Worm (Caenorhabditis elegans) whole organism, L2 larva: ENCODE measurements around the gene ZK262.9.

ENCODE experiments used
- C34F6.9 ChIP-seq: fragments of 150-350 bp; optimal IDR thresholded peaks from 2 replicates; lab custom pipeline; 2014; ENCODE audit warnings: missing biosample characterization, missing genetic modification characterization
- R02D3.7 ChIP-seq: fragments of 150-350 bp; optimal IDR thresholded peaks from 2 replicates; lab custom pipeline; 2014; ENCODE audit warnings: missing biosample characterization, missing genetic modification characterization
- Y55F3AM.14 ChIP-seq: fragments of 200-800 bp; sonication (Bioruptor generic); optimal IDR thresholded peaks from 2 replicates; lab custom pipeline; 2018; ENCODE audit warnings: mild to moderate bottlenecking, missing genetic modification characterization, missing compliant biosample characterization
- alr-1 ChIP-seq: fragments of 150-350 bp; optimal IDR thresholded peaks from 2 replicates; lab custom pipeline; 2014; ENCODE audit warnings: missing biosample characterization, missing genetic modification characterization
- ama-1 ChIP-seq: fragments of 150-350 bp; optimal IDR thresholded peaks from 2 replicates; lab custom pipeline; 2018; ENCODE audit warnings: inconsistent platforms
- blmp-1 ChIP-seq: sonication (generic microtip); optimal IDR thresholded peaks from 2 replicates; lab custom pipeline; 2017; ENCODE audit warnings: missing genetic modification characterization, mild to moderate bottlenecking, missing compliant biosample characterization, antibody characterized with exemption, moderate library complexity; ENCODE audit not compliant: insufficient read depth
- ceh-16 ChIP-seq: fragments of 150-350 bp; optimal IDR thresholded peaks from 2 replicates; lab custom pipeline; 2014; ENCODE audit warnings: missing biosample characterization, missing genetic modification characterization
- ceh-82 ChIP-seq: fragments of 150-350 bp; optimal IDR thresholded peaks from 2 replicates; lab custom pipeline; 2014; ENCODE audit warnings: missing biosample characterization, missing genetic modification characterization
- dmd-4 ChIP-seq: sonication (generic microtip); optimal IDR thresholded peaks from 2 replicates; lab custom pipeline; 2017; ENCODE audit warnings: missing biosample characterization, missing genetic modification characterization
- egl-27 ChIP-seq: sonication (generic microtip); optimal IDR thresholded peaks from 3 replicates; lab custom pipeline; 2017; ENCODE audit warnings: missing biosample characterization, missing genetic modification reagents, missing genetic modification characterization
- elt-1 ChIP-seq: fragments of 150-350 bp; optimal IDR thresholded peaks from 2 replicates; lab custom pipeline; 2014; ENCODE audit warnings: missing biosample characterization, missing genetic modification characterization
- fos-1 ChIP-seq: fragments of 150-350 bp; optimal IDR thresholded peaks from 2 replicates; lab custom pipeline; 2014; ENCODE audit warnings: missing biosample characterization, missing genetic modification characterization
- lin-11 ChIP-seq: fragments of 150-350 bp; sonication (generic microtip); optimal IDR thresholded peaks from 2 replicates; lab custom pipeline; 2014; ENCODE audit warnings: missing biosample characterization, missing genetic modification characterization, inconsistent platforms, mixed read lengths
- lsy-2 ChIP-seq, 2 experiments: fragments of 150-350 bp in 1 of 2; sonication (generic microtip) in 1 of 2; optimal IDR thresholded peaks; 2 replicates each; lab custom pipeline; 2014 to 2017; ENCODE audit warnings: missing biosample characterization in 2 of 2, missing genetic modification characterization in 2 of 2
- mab-5 ChIP-seq: fragments of 150-350 bp; optimal IDR thresholded peaks from 2 replicates; lab custom pipeline; 2014; ENCODE audit warnings: missing biosample characterization, missing genetic modification characterization
- mdl-1 ChIP-seq, 2 experiments: fragments of 150-350 bp in 1 of 2; sonication (generic microtip) in 1 of 2; optimal IDR thresholded peaks; 2 replicates each; lab custom pipeline; 2017; ENCODE audit warnings: missing biosample characterization in 2 of 2, missing genetic modification characterization in 2 of 2
- nhr-10 ChIP-seq: sonication (generic microtip); optimal IDR thresholded peaks from 2 replicates; lab custom pipeline; 2017; ENCODE audit warnings: missing biosample characterization, missing genetic modification characterization
- nhr-11 ChIP-seq: fragments of 150-350 bp; optimal IDR thresholded peaks from 2 replicates; lab custom pipeline; 2014; ENCODE audit warnings: missing biosample characterization, missing genetic modification characterization
- nhr-12 ChIP-seq: fragments of 150-350 bp; optimal IDR thresholded peaks from 2 replicates; lab custom pipeline; 2014; ENCODE audit warnings: missing biosample characterization, missing genetic modification characterization
- nhr-129 ChIP-seq: fragments of 150-350 bp; optimal IDR thresholded peaks from 2 replicates; lab custom pipeline; 2014; ENCODE audit warnings: missing biosample characterization, missing genetic modification characterization
- nhr-21 ChIP-seq: fragments of 150-350 bp; optimal IDR thresholded peaks from 2 replicates; lab custom pipeline; 2014; ENCODE audit warnings: missing biosample characterization, missing genetic modification characterization
- nhr-23 ChIP-seq: fragments of 150-350 bp; optimal IDR thresholded peaks from 2 replicates; lab custom pipeline; 2014; ENCODE audit warnings: missing biosample characterization, missing genetic modification reagents, missing genetic modification characterization
- nhr-237 ChIP-seq: fragments of 150-350 bp; optimal IDR thresholded peaks from 2 replicates; lab custom pipeline; 2014; ENCODE audit warnings: missing biosample characterization, missing genetic modification characterization
- nhr-77 ChIP-seq: fragments of 150-350 bp; optimal IDR thresholded peaks from 2 replicates; lab custom pipeline; 2014; ENCODE audit warnings: missing biosample characterization, missing genetic modification characterization
- peb-1 ChIP-seq: fragments of 150-350 bp; optimal IDR thresholded peaks from 2 replicates; lab custom pipeline; 2014; ENCODE audit warnings: missing biosample characterization, missing genetic modification characterization
- sem-4 ChIP-seq: fragments of 150-350 bp; optimal IDR thresholded peaks from 2 replicates; lab custom pipeline; 2014; ENCODE audit warnings: missing biosample characterization, missing genetic modification reagents, missing genetic modification characterization
- skn-1 ChIP-seq: sonication (generic microtip); optimal IDR thresholded peaks from 2 replicates; lab custom pipeline; 2017; ENCODE audit warnings: missing biosample characterization, missing genetic modification characterization
- sma-3 ChIP-seq: sonication (generic microtip); optimal IDR thresholded peaks from 2 replicates; lab custom pipeline; 2016; ENCODE audit warnings: missing genetic modification reagents, missing genetic modification characterization, missing compliant biosample characterization
- sma-9 ChIP-seq, 2 experiments: fragments of 150-350 bp in 1 of 2; sonication (generic microtip) in 1 of 2; optimal IDR thresholded peaks; 2 replicates each; lab custom pipeline; 2014 to 2016; ENCODE audit warnings: missing genetic modification characterization in 2 of 2, mild to moderate bottlenecking in 1 of 2, missing biosample characterization in 1 of 2, missing compliant biosample characterization in 1 of 2, missing genetic modification reagents in 1 of 2, moderate library complexity in 1 of 2
- snpc-4 ChIP-seq: fragments of 150-350 bp; optimal IDR thresholded peaks from 2 replicates; lab custom pipeline; 2014; ENCODE audit warnings: missing biosample characterization, missing genetic modification characterization
- unc-39 ChIP-seq: fragments of 150-350 bp; optimal IDR thresholded peaks from 2 replicates; lab custom pipeline; 2014; ENCODE audit warnings: missing biosample characterization, missing genetic modification characterization
- unc-55 ChIP-seq: fragments of 150-350 bp; sonication (generic microtip); optimal IDR thresholded peaks from 3 replicates; lab custom pipeline; 2014; ENCODE audit warnings: missing biosample characterization, missing genetic modification reagents, missing genetic modification characterization
- unc-62 ChIP-seq: fragments of 150-350 bp; optimal IDR thresholded peaks from 2 replicates; lab custom pipeline; 2014; ENCODE audit warnings: missing biosample characterization, missing genetic modification reagents, missing genetic modification characterization
- zag-1 ChIP-seq: fragments of 150-350 bp; optimal IDR thresholded peaks from 2 replicates; lab custom pipeline; 2014; ENCODE audit warnings: missing biosample characterization, missing genetic modification characterization
- ztf-1 ChIP-seq: fragments of 200-800 bp; sonication (Bioruptor generic); conservative IDR thresholded peaks from 2 replicates; pipeline ENCODE4 v1.3.6; 2022; ENCODE audit warnings: missing genetic modification characterization, missing compliant biosample characterization
- ztf-11 ChIP-seq: sonication (generic microtip); optimal IDR thresholded peaks from 2 replicates; lab custom pipeline; 2017; ENCODE audit warnings: missing biosample characterization, missing genetic modification characterization

The ZK262.9 gene

ce11 chrV:18425544-18425943, 14.0 kb upstream of the ZK262.9 start, which contains the start of gene ZK262.19:
TSS of gene ZK262.19 (minus strand) at chrV:18425644.
- TF ChIP-seq nhr-129: no peak
- TF ChIP-seq nhr-21: no peak
- TF ChIP-seq ztf-11 (tag; lab: Kevin White, UChicago): no peak
- TF ChIP-seq zag-1 (tag; lab: Kevin White, UChicago): no peak
- TF ChIP-seq nhr-10 (tag; lab: Kevin White, UChicago): no peak
- no peak for TF ChIP-seq Y55F3AM.14 (GFP tag; lab: Kevin White, UChicago)
- TF ChIP-seq nhr-77 (tag; lab: Kevin White, UChicago): no peak
- TF ChIP-seq ztf-1 (GFP tag; lab: Robert Waterston, UW): no peak
- no peak for TF ChIP-seq peb-1 (tag; lab: Kevin White, UChicago)
- no peak for TF ChIP-seq mab-5
- TF ChIP-seq ceh-82 (tag; lab: Kevin White, UChicago): no peak
- no peak for TF ChIP-seq nhr-12 (tag; lab: Kevin White, UChicago)
- TF ChIP-seq unc-62 (GFP tag; lab: Kevin White, UChicago): no peak
- no peak for TF ChIP-seq ama-1 (lab: Kevin White, UChicago)
- no peak for TF ChIP-seq alr-1
- no peak for TF ChIP-seq sma-3 (GFP tag; lab: Kevin White, UChicago)

DNA sequence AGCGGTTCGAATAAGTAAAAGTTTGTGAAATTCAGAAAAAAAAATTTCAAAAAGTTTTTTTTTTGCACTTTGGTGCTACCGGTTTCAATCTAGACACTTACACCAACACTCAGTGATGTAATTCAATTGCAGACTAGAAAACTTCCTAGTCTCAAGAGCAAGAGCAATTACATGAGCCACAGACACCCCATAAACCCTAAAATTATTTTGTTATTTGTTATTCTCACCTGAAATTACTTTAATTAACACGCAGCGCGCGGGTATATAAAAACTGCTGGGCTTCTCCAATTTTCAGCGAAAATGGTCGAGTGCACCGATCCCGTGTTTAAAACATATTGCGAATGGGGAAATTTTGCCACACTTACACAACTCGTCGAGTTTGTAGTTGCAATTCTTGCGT, 13.3 kb upstream of the ZK262.9 start, which contains the start of gene srw-83:
TSS of gene srw-83 (plus strand) at position 301 of the 400 bp plus-strand sequence.
- TF ChIP-seq ceh-16 (tag; lab: Kevin White, UChicago) (no peak), C34F6.9 (tag; lab: Kevin White, UChicago) (no peak), nhr-237 (no peak), egl-27 (tag; lab: Kevin White, UChicago) (no peak), skn-1 (no peak), sma-3 (GFP tag; lab: Kevin White, UChicago) (no peak), alr-1 (no peak), fos-1 (no peak), nhr-129 (no peak)

ce11 chrV:18430826-18431225, 8.7 kb upstream of the ZK262.9 start:
- TF ChIP-seq unc-55 (no peak), fos-1 (no peak), dmd-4 (tag; lab: Kevin White, UChicago) (no peak), skn-1 (no peak), nhr-10 (tag; lab: Kevin White, UChicago) (no peak), snpc-4 (tag; lab: Kevin White, UChicago) (no peak), ztf-1 (GFP tag; lab: Robert Waterston, UW) (no peak), egl-27 (tag; lab: Kevin White, UChicago) (no peak), R02D3.7 (no peak)

- TF ChIP-seq elt-1 (no peak), ama-1 (lab: Kevin White, UChicago) (no peak), unc-39 (no peak), ztf-1 (GFP tag; lab: Robert Waterston, UW) (no peak), sem-4 (tag; lab: Kevin White, UChicago) (no peak), snpc-4 (tag; lab: Kevin White, UChicago) (no peak), nhr-10 (tag; lab: Kevin White, UChicago) (no peak), blmp-1 (no peak), R02D3.7 (no peak), mab-5 (no peak), nhr-237 (no peak), zag-1 (tag; lab: Kevin White, UChicago) (no peak), nhr-23 (tag; lab: Kevin White, UChicago) (no peak), ztf-11 (tag; lab: Kevin White, UChicago) (no peak), nhr-11 (tag; lab: Kevin White, UChicago) (no peak), nhr-12 (tag; lab: Kevin White, UChicago) (no peak), fos-1 (no peak), skn-1 (no peak), ceh-82 (tag; lab: Kevin White, UChicago) (no peak), lin-11 (tag; lab: Kevin White, UChicago) (no peak)
These were observed 8.1 kb upstream of the ZK262.9 start, which contains the start of gene srw-82 for ce11 chrV:18431450-18431849. TSS of gene srw-82 (plus strand) at chrV:18431750.

ce11 chrV:18434961-18435360, 4.6 kb upstream of the ZK262.9 start, which contains the start of gene ZK262.20:
TSS of gene ZK262.20 (minus strand) at chrV:18435061.
- TF ChIP-seq nhr-23 (tag; lab: Kevin White, UChicago): no peak

DNA sequence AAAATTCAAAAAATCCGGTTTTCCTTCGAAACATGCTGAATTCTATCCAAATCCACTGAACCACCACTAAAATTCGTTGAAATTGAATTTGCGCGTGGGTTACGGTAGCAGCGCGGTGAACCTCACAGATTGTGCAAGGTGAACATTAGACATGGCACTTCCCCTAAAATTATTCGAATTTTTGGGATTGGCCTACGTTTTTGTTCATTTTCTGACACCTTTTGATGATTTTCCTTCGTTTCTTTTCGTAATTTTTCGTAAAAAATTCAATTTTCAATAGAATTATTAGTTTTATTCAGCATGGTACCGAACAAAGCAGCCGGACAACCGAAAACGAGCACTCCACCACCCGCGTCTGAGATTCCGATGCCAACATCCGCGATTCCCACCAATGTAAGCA, 1.5 kb upstream of the ZK262.9 start, which contains the start of gene ZK262.8:
TSS of gene ZK262.8 (plus strand) at position 301 of the 400 bp plus-strand sequence.
- TF ChIP-seq dmd-4 (tag; lab: Kevin White, UChicago) (no peak), mdl-1 (tag; optimal IDR thresholded peaks at IDR 0.05; lab: Kevin White, UChicago) (no peak), nhr-129 (no peak), sma-3 (GFP tag; lab: Kevin White, UChicago) (no peak), peb-1 (tag; lab: Kevin White, UChicago) (no peak), C34F6.9 (tag; lab: Kevin White, UChicago) (no peak), ztf-1 (GFP tag; lab: Robert Waterston, UW) (no peak), snpc-4 (tag; lab: Kevin White, UChicago) (no peak), zag-1 (tag; lab: Kevin White, UChicago) (no peak), ztf-11 (tag; lab: Kevin White, UChicago) (no peak), lsy-2 (tag; optimal IDR thresholded peaks at IDR 0.05; lab: Kevin White, UChicago) (no peak), sma-9 (GFP tag; optimal IDR thresholded peaks at IDR 0.05; lab: Kevin White, UChicago) (no peak), sma-9 (tag; optimal IDR thresholded peaks at IDR 0.05; lab: Kevin White, UChicago) (no peak), sem-4 (tag; lab: Kevin White, UChicago) (no peak)
